Fruit fly (Drosophila melanogaster): Measurements from ENCODE around the gene ICA69.
A peak's percentile ranks its signal among the peaks of the same experiment; 100 is the strongest.

ICA69 gene

dm6 chr3L:21130839-21131410 is 321 bp upstream of the ICA69 start, which contains the start of gene ko (continued):
- TF ChIP-seq CG18599 (GFP tag; optimal IDR thresholded peaks at IDR 0.05) (peak; percentile 36), unpg (GFP tag; optimal IDR thresholded peaks at IDR 0.05) (peak; percentile 57), CG4328 (GFP tag; optimal IDR thresholded peaks at IDR 0.05) (peak; percentile 5), B-H2 (GFP tag; optimal IDR thresholded peaks at IDR 0.05) (no peak)

dm6 chr3L:21135850-21136249 is 4.6 kb downstream of the ICA69 start:
- TF ChIP-seq insv (GFP tag; optimal IDR thresholded peaks at IDR 0.05) = peak in 1 of 2 experiments; percentile 10
- TF ChIP-seq BtbVII (GFP tag; optimal IDR thresholded peaks at IDR 0.05) = no peak
- peak; percentile 8 for TF ChIP-seq CG34376 (GFP tag; optimal IDR thresholded peaks at IDR 0.05)
- TF ChIP-seq Fer2 (tag; optimal IDR thresholded peaks at IDR 0.05) = no peak
- TF ChIP-seq esg (GFP tag; conservative IDR thresholded peaks at IDR 0.05) = no peak
- TF ChIP-seq Hand (GFP tag; optimal IDR thresholded peaks at IDR 0.05) = no peak
- no peak for TF ChIP-seq CG1233 (GFP tag; optimal IDR thresholded peaks at IDR 0.05)
- no peak for TF ChIP-seq ara (GFP tag; IDR thresholded peaks at IDR 0.05)
- TF ChIP-seq CG14710 (tag; optimal IDR thresholded peaks at IDR 0.05) = peak; percentile 58
- no peak for TF ChIP-seq ase (GFP tag; IDR thresholded peaks at IDR 0.05)
- TF ChIP-seq HLHmδ (GFP tag; optimal IDR thresholded peaks at IDR 0.05) = no peak
- TF ChIP-seq CG10321 (GFP tag; IDR thresholded peaks at IDR 0.05) = no peak
- TF ChIP-seq jing (GFP tag; optimal IDR thresholded peaks at IDR 0.05) = no peak
- peak; percentile 49 for TF ChIP-seq row (GFP tag; IDR thresholded peaks at IDR 0.05)
- TF ChIP-seq Taf1 (GFP tag; IDR thresholded peaks at IDR 0.05) = no peak
- no peak for TF ChIP-seq Deaf1 (tag; optimal IDR thresholded peaks at IDR 0.05)
- no peak for TF ChIP-seq CG8388 (GFP tag; optimal IDR thresholded peaks at IDR 0.05)
- TF ChIP-seq Usf (GFP tag; optimal IDR thresholded peaks at IDR 0.05) = no peak
- TF ChIP-seq CG10462 (GFP tag; optimal IDR thresholded peaks at IDR 0.05) = no peak
- peak; percentile 98 for TF ChIP-seq E2f2 (GFP tag; IDR thresholded peaks at IDR 0.05)
- TF ChIP-seq CG34224 (GFP tag; IDR thresholded peaks at IDR 0.05; ENCODE audit: partially characterized antibody) = peak; percentile 90
- peak; percentile 79 for TF ChIP-seq Myb (GFP tag; optimal IDR thresholded peaks at IDR 0.05)
- no peak for TF ChIP-seq Fer3 (tag; optimal IDR thresholded peaks at IDR 0.05)
- peak in 1 of 2 experiments; percentile 79 for TF ChIP-seq Pdp1 (GFP tag; optimal IDR thresholded peaks at IDR 0.05)
- peak; percentile 45 for TF ChIP-seq CrebB (tag; optimal IDR thresholded peaks at IDR 0.05)
- TF ChIP-seq CG10147 (GFP tag; optimal IDR thresholded peaks at IDR 0.05) = peak; percentile 8
- TF ChIP-seq bsh (GFP tag; optimal IDR thresholded peaks at IDR 0.05) = no peak
- peak in 1 of 3 experiments; percentile 49 for TF ChIP-seq Stat92E (GFP tag; optimal IDR thresholded peaks at IDR 0.05)
- peak; percentile 96 for TF ChIP-seq HLH4C (GFP tag; IDR thresholded peaks at IDR 0.05; ENCODE audit: partially characterized antibody)
- TF ChIP-seq CG11723 (GFP tag; optimal IDR thresholded peaks at IDR 0.05) = no peak
- no peak for TF ChIP-seq CG9609 (GFP tag; optimal IDR thresholded peaks at IDR 0.05)
- no peak for TF ChIP-seq caup (GFP tag; optimal IDR thresholded peaks at IDR 0.05; ENCODE audit: severe bottlenecking)
- no peak for TF ChIP-seq CG2202 (tag; optimal IDR thresholded peaks at IDR 0.05)
- TF ChIP-seq CG6689 (GFP tag; IDR thresholded peaks at IDR 0.05) = no peak
- no peak for TF ChIP-seq CG31365 (tag; optimal IDR thresholded peaks at IDR 0.05)
- peak; percentile 17 for TF ChIP-seq Dip3 (GFP tag; optimal IDR thresholded peaks at IDR 0.05)
- no peak for TF ChIP-seq dysf (GFP tag; IDR thresholded peaks at IDR 0.05)
- peak; percentile 95 for TF ChIP-seq Elba2 (GFP tag; optimal IDR thresholded peaks at IDR 0.05)
- no peak for TF ChIP-seq sqz (GFP tag; optimal IDR thresholded peaks at IDR 0.05)
- TF ChIP-seq sd (tag; optimal IDR thresholded peaks at IDR 0.05) = no peak
- TF ChIP-seq HmgD (GFP tag; optimal IDR thresholded peaks at IDR 0.05) = peak; percentile 66
- peak; percentile 72; the same call in 1 of the 3 replicates for TF ChIP-seq CG34422 (GFP tag; IDR thresholded peaks at IDR 0.05)
- no peak for TF ChIP-seq CG2889 (GFP tag; IDR thresholded peaks at IDR 0.05)
- no peak for TF ChIP-seq CG4328 (GFP tag; optimal IDR thresholded peaks at IDR 0.05)

Data from whole organism, embryonic.